Fruit fly (Drosophila melanogaster) S2 (cell line): ENCODE data around the gene Eip93F.

Source experiments
- CG8478 ChIP-seq: fragments of >200 bp; optimal IDR thresholded peaks from 2 replicates; lab custom pipeline; 2018
- CTCF ChIP-seq, 2 experiments: fragments of >200 bp; optimal IDR thresholded peaks; 2 replicates each; lab custom pipeline; 2018

The Eip93F gene

DNA sequence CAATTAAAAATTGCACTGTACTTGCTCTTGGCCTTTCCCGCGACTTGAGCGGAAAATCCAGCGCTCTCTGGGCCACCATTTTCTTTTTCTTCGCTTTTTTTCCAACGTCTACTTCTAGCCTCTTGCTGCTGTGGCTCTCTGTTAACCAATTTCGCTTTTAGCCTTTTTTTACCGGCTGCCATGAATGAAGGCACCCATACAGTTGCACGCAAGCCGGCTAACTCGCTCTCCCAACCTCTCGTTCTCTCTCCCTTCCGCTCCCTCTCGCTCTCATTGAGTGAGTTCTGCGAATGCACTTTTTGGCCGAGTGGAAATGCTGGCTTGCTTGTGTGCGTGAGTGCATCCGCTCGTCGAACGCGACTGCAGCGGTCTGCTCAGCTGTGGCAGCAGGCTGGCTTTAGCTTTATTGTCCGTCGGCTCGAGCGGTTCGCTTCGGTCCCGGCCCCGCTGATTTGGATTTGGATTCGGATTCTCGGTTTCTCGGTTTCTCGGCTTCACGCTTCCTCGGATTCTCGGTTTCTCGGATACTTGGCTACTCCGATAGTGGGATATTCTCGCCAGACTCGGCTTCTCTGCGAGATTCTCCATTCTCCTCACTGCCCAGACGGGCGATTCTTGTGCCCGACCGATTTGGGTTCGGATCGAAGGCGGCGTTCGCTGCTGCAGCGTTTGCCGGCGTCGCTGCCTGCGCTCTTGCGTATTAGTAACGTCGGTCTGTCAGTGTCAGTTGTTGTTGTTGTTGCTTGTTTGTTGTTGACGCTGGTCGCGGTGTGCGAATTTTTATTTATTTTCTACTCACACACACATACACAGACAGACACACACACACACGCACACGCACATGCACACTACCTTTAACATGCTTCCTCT lies at the start of gene Eip93F:
Gene Eip93F, plus strand, starts transcription at position 424 of the 870 bp plus-strand sequence.
- TF ChIP-seq CTCF (optimal IDR thresholded peaks at IDR 0.05; lab: Kevin White, UChicago) (no peak), CG8478 (lab: Kevin White, UChicago) (no peak)

DNA sequence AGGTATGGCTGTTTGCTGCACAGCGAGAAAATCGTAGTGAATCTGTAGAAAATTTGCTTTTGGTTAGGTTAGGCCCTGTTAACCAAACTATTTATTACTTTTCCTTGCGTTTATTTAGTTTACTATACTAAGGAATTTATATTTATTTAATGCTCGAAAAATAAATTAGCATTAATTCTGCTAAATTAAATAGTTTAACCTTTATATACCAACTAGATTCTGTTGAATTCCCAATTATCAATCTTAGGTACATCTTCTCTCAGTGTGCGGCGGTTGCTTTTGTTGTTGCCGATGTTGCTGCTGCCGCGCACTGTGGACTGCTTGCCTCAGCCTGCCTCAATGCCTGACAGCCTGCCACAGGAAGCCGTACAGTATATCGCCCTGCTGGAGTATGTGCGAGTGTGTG lies 49.7 kb upstream of the Eip93F start:
- TF ChIP-seq CG8478 (lab: Kevin White, UChicago) (no peak), CTCF (optimal IDR thresholded peaks at IDR 0.05; lab: Kevin White, UChicago) (no peak)

DNA sequence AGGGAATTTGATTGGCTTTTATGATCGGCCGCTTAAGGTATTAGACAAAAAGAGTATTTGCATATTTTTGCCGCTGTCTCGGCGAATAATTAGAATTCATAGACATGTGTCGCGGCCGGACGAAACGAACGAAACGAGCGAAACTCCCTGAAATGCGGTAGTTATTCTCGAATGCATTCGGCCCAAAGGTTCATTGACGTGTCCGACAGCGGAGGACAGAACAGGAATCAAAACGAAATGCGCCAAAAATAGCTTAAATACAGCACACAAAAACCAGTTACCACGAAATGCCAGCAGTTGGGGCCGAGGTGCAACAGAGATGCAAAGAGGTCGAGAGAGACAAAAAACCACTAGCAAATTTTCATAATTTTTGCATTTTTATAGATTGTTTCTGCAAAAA lies 44.6 kb upstream of the Eip93F start:
- no peak for TF ChIP-seq CG8478 (lab: Kevin White, UChicago)
- TF ChIP-seq CTCF (optimal IDR thresholded peaks at IDR 0.05; lab: Kevin White, UChicago), result no peak

DNA sequence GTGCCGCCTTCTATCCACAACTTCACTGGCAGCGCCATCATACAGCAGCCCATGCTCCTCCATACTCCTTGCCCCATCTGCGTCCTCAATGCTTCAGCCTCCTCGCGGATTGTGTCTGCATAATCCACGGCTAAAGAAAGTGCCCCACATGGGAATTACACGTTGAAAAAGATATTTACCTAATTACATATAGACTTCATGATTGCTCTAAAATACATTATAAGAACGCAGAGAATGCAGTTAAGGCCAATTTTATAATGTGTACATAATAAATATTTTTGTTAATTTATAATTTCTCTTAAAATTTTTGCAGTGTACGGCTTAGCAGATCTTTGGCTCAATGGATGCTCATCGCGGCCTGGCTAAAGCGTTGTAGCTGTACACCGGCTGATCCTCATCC lies 43.3 kb upstream of the Eip93F start:
- TF ChIP-seq CG8478 (lab: Kevin White, UChicago) (no peak), CTCF (optimal IDR thresholded peaks at IDR 0.05; lab: Kevin White, UChicago) (no peak)

DNA sequence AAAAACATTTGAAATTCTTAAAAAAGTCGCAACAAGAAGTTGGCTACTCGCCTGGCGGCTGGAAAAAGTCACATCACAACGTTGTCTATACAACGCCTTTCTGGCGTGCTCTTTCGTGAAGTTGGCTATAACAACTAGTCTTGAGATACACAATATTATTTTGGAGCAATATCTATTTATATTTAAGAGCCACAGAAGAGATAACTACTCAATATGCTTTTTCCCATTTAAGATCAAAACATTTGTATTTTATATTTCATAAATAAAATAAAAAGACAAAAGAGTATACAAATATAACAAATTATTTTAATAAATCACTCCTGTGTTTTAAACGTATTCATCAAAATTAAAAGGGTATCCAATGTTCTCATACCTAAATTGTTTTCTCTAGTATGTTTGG lies 42.0 kb upstream of the Eip93F start:
- TF ChIP-seq CTCF (optimal IDR thresholded peaks at IDR 0.05; lab: Kevin White, UChicago) (no peak), CG8478 (lab: Kevin White, UChicago) (no peak)

DNA sequence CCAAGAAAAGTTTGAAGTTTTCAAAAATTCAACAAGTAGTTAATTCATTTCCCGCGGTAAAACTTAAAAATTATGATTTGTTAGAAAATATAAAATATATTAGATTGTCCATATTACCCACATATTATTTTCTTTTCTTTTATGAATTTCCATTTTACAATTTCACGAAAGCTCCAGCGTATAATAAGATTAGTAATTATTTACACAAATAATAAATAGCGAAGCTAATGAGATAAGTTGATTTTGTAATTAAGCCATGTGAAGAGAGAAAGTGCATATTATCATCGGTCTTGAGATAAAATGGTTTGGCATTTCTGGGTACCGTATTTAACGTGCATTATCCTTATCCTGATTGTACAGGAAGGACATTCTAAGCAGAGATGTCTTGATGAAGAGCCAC lies 37.4 kb upstream of the Eip93F start, which contains the start of gene Qsox3:
Gene Qsox3, plus strand, starts transcription at position 301 of the 400 bp plus-strand sequence.
- TF ChIP-seq CG8478 (lab: Kevin White, UChicago) (no peak), CTCF (optimal IDR thresholded peaks at IDR 0.05; lab: Kevin White, UChicago) (no peak)

DNA sequence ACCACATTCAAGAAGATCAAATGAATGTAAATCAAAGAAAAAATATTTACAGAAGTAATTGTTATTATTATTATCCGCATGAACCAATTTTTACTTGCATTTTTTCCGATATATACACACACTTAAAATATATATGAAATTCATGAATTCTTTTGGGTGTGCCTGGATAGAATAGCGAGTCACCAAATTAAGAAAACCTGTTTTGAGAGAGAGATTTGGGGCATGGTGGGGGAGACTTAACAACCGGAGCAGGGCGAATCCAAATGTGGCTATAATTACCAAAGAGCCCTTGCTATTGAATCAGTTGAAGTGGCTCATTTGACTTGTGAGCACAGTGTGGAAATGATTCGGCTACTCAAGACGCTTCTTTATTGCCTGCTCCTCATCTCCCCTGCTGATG lies 35.5 kb upstream of the Eip93F start, which contains the start of gene Qsox2:
Gene Qsox2, plus strand, starts transcription at position 301 of the 400 bp plus-strand sequence.
- no peak for TF ChIP-seq CG8478 (lab: Kevin White, UChicago)
- no peak for TF ChIP-seq CTCF (optimal IDR thresholded peaks at IDR 0.05; lab: Kevin White, UChicago)

DNA sequence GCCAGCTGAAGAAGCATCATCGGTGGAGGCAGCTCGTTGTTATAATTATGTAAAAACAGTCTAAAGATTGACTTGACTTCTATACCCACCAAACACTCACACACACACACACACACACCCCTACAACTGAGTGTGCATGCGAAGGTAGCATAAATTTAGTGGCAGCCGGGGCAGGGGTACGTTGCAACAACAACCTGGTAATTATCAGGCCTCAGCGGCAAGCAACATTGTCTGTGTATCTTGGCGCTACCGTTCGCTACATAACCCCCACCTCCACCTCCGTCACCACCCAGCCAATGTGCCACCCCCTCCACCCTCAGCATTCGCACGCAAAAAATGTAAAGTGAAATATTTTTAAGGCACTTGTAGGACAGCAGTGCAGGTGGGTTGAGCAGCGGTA lies 31.9 kb upstream of the Eip93F start:
- TF ChIP-seq CG8478 (lab: Kevin White, UChicago), result no peak
- no peak for TF ChIP-seq CTCF (optimal IDR thresholded peaks at IDR 0.05; lab: Kevin White, UChicago)

DNA sequence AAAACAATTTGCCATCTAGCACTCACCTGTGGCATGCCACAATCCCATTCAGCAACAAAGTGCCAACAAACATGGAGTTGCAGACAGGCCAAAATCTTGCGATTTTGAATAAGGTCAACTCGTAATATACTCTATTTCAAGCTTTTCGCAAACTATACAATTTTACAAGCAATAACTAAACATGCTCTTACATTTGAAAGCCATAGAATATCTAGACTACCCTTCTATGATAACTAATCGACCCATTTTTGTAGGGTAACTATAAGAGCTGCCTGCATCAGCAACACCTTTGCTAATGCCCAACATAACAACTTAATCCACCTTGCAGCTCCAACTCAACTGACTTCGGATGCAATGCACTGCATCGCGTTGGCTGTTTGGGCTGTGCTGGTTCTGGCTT lies 28.4 kb upstream of the Eip93F start:
- TF ChIP-seq CG8478 (lab: Kevin White, UChicago), result no peak
- TF ChIP-seq CTCF (optimal IDR thresholded peaks at IDR 0.05; lab: Kevin White, UChicago), result no peak

DNA sequence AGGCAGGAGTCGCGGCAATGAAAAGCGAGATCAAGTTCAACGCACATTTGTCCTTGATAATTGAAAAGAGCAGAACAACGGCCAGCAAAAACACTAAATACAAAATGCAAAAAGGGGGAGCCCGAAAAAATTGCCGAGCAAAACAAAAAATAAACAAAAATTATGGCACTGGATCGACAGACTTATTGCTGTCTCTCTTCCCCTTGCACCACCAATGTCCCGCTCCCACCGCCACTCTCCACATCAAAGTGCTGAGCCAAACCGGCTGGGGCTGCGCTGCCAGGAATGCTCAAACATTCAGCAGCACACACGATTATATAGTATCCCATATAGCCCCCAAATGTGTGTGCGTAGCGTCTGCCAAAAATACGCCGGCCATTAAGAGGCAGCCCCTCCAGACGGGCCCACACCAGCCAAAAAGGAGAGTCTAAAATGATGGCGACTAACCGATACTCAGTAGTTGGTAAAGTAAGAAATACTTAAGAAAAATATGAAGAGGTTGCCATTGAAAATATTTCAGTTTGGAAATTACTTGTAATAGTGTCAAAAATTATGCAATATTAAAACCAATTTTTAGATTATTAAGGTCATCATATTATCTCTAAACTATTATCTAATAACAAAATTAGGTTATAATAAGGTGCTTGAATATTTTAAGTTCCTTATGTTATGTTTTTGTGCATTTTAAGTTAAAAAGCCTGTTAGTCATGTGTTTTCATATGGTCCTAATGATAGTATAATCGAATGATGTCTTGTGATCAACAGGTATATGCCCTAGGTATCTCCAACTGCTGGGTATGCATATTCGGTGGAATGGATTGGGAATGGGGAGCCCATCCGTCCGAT lies 27.3 kb upstream of the Eip93F start:
- TF ChIP-seq CTCF (optimal IDR thresholded peaks at IDR 0.05; lab: Kevin White, UChicago) (no peak), CG8478 (lab: Kevin White, UChicago) (no peak)

DNA sequence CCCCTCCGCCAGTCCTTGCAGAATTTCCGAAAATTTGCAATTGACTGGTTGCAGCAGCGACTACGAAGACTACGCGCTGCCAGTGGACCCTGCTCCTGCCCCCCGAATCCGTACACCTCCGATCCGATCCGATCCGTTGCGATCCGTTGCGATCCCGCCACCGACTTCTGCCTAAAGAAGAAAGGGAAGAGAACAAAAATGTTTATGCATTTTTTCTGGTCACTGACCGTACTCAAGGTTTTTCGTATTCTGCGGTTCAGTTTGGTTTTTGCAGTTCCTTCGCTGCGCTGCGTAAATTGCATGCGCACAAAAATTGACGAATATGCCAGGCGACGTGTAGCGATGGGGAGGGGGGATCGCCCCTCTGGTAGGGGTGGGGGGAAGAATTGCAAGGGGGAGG lies 26.7 kb upstream of the Eip93F start:
- TF ChIP-seq CTCF (optimal IDR thresholded peaks at IDR 0.05; lab: Kevin White, UChicago) (no peak), CG8478 (lab: Kevin White, UChicago) (no peak)

DNA sequence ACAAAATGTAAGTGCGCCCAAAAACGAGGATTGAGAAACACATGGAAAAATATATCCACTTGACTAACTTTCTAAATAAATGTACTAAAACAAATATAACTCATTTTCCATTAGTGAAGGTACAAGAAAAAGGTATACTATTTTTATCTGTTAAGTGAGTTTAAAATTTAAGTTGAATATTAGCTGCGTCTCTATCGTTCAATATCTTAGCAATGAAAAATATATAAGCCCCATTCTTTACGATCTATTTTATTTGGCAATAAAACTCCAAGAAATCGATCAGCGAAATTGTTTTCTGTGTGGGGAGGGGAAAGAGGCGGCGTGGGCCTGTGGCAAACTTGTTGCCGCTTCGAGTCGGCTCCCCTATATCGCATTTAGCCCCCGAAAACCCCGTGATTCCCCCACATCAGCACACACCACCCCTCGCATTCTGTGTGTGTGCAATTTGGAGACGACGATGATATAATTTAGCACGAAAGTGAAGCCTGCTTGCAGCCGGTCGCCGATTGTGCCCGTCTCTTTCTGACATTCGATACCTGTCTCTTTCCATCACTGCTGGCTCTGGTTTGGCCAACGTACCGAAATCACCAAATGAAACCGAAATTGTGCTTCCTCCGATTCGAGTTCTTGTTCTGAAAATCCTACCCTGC lies 26.1 kb upstream of the Eip93F start:
- no peak for TF ChIP-seq CG8478 (lab: Kevin White, UChicago)
- TF ChIP-seq CTCF (optimal IDR thresholded peaks at IDR 0.05; lab: Kevin White, UChicago), result no peak

DNA sequence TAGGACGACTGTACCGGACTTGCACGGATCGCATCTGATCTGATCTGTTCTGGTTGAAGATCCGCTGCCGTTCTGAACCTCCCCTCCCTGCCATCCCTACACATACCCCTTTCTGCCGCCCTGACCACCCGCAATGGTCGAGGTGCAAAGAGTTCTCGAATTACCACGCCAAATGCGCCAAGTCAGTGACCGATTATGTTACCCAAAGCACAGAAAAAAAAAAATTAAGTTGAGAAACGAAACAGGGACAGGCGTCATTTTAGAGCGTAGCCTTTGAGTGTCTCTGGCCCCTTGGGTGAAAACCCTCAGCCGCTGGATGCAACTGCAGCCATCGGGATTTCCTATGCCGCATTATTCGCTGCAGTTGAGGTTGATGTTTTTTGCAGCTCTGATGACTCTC lies 25.2 kb upstream of the Eip93F start:
- TF ChIP-seq CTCF (optimal IDR thresholded peaks at IDR 0.05; lab: Kevin White, UChicago) (no peak), CG8478 (lab: Kevin White, UChicago) (no peak)

DNA sequence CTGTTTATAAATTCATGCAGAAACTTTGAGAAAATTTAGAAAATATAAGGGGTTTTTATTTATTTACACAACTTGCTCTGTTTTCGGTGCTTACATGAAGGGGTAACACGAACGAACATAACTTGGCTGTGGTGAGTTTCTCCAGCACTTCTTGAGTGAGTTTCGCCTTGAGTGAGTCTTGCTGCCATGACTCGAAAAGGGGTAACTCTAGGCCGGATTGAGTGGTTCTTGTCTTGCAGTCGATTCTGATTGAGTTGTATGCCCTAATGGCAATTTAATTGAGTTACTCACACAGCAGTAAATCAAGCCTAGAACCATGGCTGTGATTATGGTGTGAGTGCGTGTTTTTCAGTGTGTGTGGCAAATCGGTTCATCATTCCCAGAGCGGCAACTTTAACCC lies 20.7 kb upstream of the Eip93F start:
- TF ChIP-seq CTCF (optimal IDR thresholded peaks at IDR 0.05; lab: Kevin White, UChicago), result no peak
- TF ChIP-seq CG8478 (lab: Kevin White, UChicago), result no peak
